Fruit fly (Drosophila melanogaster): ENCODE results near the gene Alp12.
A peak's percentile ranks its signal among the peaks of the same experiment; 100 is the strongest.

Alp12 gene

DNA sequence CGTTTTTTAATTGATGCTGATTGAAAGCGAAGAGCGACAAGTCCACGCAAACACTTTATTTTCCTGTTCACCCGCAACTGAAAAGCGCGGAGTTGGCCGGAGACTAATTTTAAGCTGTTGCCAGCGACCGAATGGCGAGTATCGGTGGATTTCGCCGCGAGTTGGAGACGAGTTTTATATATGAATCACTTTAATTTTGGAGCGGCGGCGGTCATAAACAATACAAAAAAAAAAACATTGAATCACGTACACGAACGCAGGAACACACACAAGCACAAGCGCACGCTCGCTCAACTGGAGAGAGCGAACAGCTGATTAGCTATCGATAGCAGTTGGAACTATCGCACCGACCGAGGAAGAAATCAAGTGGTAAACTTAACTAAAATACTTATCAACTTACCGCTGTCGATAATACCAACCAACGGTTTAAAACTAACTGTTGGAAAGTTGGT is 2.5 kb downstream of the Alp12 start, which contains the start of gene Pax (continued):
- TF ChIP-seq Ssrp (tag; optimal IDR thresholded peaks at IDR 0.05) = no peak
- TF ChIP-seq Nf-YB (GFP tag; optimal IDR thresholded peaks at IDR 0.05) = peak; percentile 78
- no peak for TF ChIP-seq CG17328 (GFP tag; IDR thresholded peaks at IDR 0.05)
- TF ChIP-seq MESR4 (GFP tag; optimal IDR thresholded peaks at IDR 0.05) = peak; percentile 21
- TF ChIP-seq CG12744 (GFP tag; optimal IDR thresholded peaks at IDR 0.05) = no peak
- TF ChIP-seq Lhr (GFP tag; optimal IDR thresholded peaks at IDR 0.05) = peak; percentile 18
- TF ChIP-seq bcd (GFP tag; optimal IDR thresholded peaks at IDR 0.05) = no peak
- no peak for TF ChIP-seq CG6272 (GFP tag; IDR thresholded peaks at IDR 0.05)
- TF ChIP-seq Med (GFP tag) = peak; percentile 61
- no peak for TF ChIP-seq CG13894 (tag; optimal IDR thresholded peaks at IDR 0.05)
- peak; percentile 55 for TF ChIP-seq kay (GFP tag; optimal IDR thresholded peaks at IDR 0.05)
- TF ChIP-seq CG7357 (GFP tag; IDR thresholded peaks at IDR 0.05) = no peak
- no peak for TF ChIP-seq CTCF (GFP tag; optimal IDR thresholded peaks at IDR 0.05)
- TF ChIP-seq Rx (GFP tag; IDR thresholded peaks at IDR 0.05) = no peak
- TF ChIP-seq nmo (GFP tag; optimal IDR thresholded peaks at IDR 0.05) = peak; percentile 7
- TF ChIP-seq CG3995 (GFP tag; optimal IDR thresholded peaks at IDR 0.05) = no peak
- TF ChIP-seq CG3163 (GFP tag; optimal IDR thresholded peaks at IDR 0.05) = no peak
- TF ChIP-seq pita (GFP tag; optimal IDR thresholded peaks at IDR 0.05) = peak; percentile 29
- TF ChIP-seq CG11696 (GFP tag; IDR thresholded peaks at IDR 0.05) = no peak
- peak in 1 of 3 experiments; percentile 33 for TF ChIP-seq Stat92E (GFP tag; optimal IDR thresholded peaks at IDR 0.05)
- peak; percentile 22; the same call in 1 of the 2 replicates for TF ChIP-seq Rfx (GFP tag; IDR thresholded peaks at IDR 0.05)
- peak; percentile 86 for TF ChIP-seq vnd (GFP tag; IDR thresholded peaks at IDR 0.05; ENCODE audit: partially characterized antibody)
- TF ChIP-seq CG8388 (GFP tag; optimal IDR thresholded peaks at IDR 0.05) = no peak
- TF ChIP-seq CG10274 (GFP tag; optimal IDR thresholded peaks at IDR 0.05) = no peak
- peak; percentile 87 for TF ChIP-seq HLH4C (GFP tag; IDR thresholded peaks at IDR 0.05; ENCODE audit: partially characterized antibody)
- TF ChIP-seq mirr (GFP tag; optimal IDR thresholded peaks at IDR 0.05) = no peak
- TF ChIP-seq Max (GFP tag; optimal IDR thresholded peaks at IDR 0.05) = no peak
- TF ChIP-seq CG9609 (GFP tag; optimal IDR thresholded peaks at IDR 0.05) = no peak
- peak; percentile 89 for TF ChIP-seq Sry-δ (GFP tag; optimal IDR thresholded peaks at IDR 0.05)
- peak; percentile 47 for TF ChIP-seq Drgx (GFP tag; IDR thresholded peaks at IDR 0.05)
- TF ChIP-seq ci (GFP tag; IDR thresholded peaks at IDR 0.05) = no peak
- TF ChIP-seq CG10321 (GFP tag; IDR thresholded peaks at IDR 0.05) = no peak
- TF ChIP-seq Myb (GFP tag; optimal IDR thresholded peaks at IDR 0.05) = peak; percentile 96
- no peak for TF ChIP-seq Bteb2 (GFP tag; optimal IDR thresholded peaks at IDR 0.05)
- TF ChIP-seq yki (optimal IDR thresholded peaks at IDR 0.05) = no peak
- TF ChIP-seq pros (GFP tag; optimal IDR thresholded peaks at IDR 0.05) = peak; percentile 19
- peak; percentile 46 for TF ChIP-seq sd (tag; optimal IDR thresholded peaks at IDR 0.05)
- TF ChIP-seq CG10543 (GFP tag; optimal IDR thresholded peaks at IDR 0.05) = peak; percentile 46
- peak; percentile 72 for TF ChIP-seq sens (GFP tag)
- peak; percentile 96 for TF ChIP-seq unc-4 (GFP tag; IDR thresholded peaks at IDR 0.05; ENCODE audit: partially characterized antibody)
- peak; percentile 34; the same call in 1 of the 2 replicates for TF ChIP-seq chm (GFP tag; IDR thresholded peaks at IDR 0.05)
- TF ChIP-seq Dp (GFP tag; optimal IDR thresholded peaks at IDR 0.05) = peak; percentile 67
- no peak for TF ChIP-seq salm (tag; optimal IDR thresholded peaks at IDR 0.05)
- peak; percentile 96 for TF ChIP-seq Bgb (GFP tag; IDR thresholded peaks at IDR 0.05; ENCODE audit: partially characterized antibody)
- peak; percentile 66 to 77 for TF ChIP-seq Trl (optimal IDR thresholded peaks at IDR 0.05)
- TF ChIP-seq Trl (GFP tag; optimal IDR thresholded peaks at IDR 0.05) = no peak
- peak; percentile 62 for TF ChIP-seq gfzf (GFP tag; optimal IDR thresholded peaks at IDR 0.05)
- TF ChIP-seq insv (GFP tag; optimal IDR thresholded peaks at IDR 0.05) = peak; percentile 6 to 82
- TF ChIP-seq CG14014 (GFP tag; IDR thresholded peaks at IDR 0.05) = no peak
- TF ChIP-seq CG3838 (GFP tag; optimal IDR thresholded peaks at IDR 0.05) = no peak
- no peak for TF ChIP-seq Meics (GFP tag; optimal IDR thresholded peaks at IDR 0.05)
- TF ChIP-seq CG3847 (GFP tag; IDR thresholded peaks at IDR 0.05) = no peak

All from whole organism, embryonic.